Worm (Caenorhabditis elegans) whole organism, L2 larva: ENCODE results near the gene toe-1.

Source experiments
- C34F6.9 ChIP-seq: fragments of 150-350 bp; optimal IDR thresholded peaks from 2 replicates; lab custom pipeline; 2014; ENCODE audit warnings: missing biosample characterization, missing genetic modification characterization
- F13H6.1 ChIP-seq: sonication (generic microtip); optimal IDR thresholded peaks from 2 replicates; lab custom pipeline; 2016; ENCODE audit warnings: missing genetic modification characterization, missing compliant biosample characterization
- Y55F3AM.14 ChIP-seq: fragments of 200-800 bp; sonication (Bioruptor generic); optimal IDR thresholded peaks from 2 replicates; lab custom pipeline; 2018; ENCODE audit warnings: mild to moderate bottlenecking, missing genetic modification characterization, missing compliant biosample characterization
- ZK546.5 ChIP-seq: sonication (generic microtip); optimal IDR thresholded peaks from 2 replicates; lab custom pipeline; 2017; ENCODE audit warnings: missing biosample characterization, missing genetic modification characterization
- alr-1 ChIP-seq: fragments of 150-350 bp; optimal IDR thresholded peaks from 2 replicates; lab custom pipeline; 2014; ENCODE audit warnings: missing biosample characterization, missing genetic modification characterization
- aly-2 ChIP-seq: fragments of 150-350 bp; optimal IDR thresholded peaks from 2 replicates; lab custom pipeline; 2014; ENCODE audit warnings: missing biosample characterization, missing genetic modification characterization
- ama-1 ChIP-seq: fragments of 150-350 bp; optimal IDR thresholded peaks from 2 replicates; lab custom pipeline; 2018; ENCODE audit warnings: inconsistent platforms
- blmp-1 ChIP-seq: sonication (generic microtip); optimal IDR thresholded peaks from 2 replicates; lab custom pipeline; 2017; ENCODE audit warnings: missing genetic modification characterization, mild to moderate bottlenecking, missing compliant biosample characterization, antibody characterized with exemption, moderate library complexity; ENCODE audit not compliant: insufficient read depth
- ceh-82 ChIP-seq: fragments of 150-350 bp; optimal IDR thresholded peaks from 2 replicates; lab custom pipeline; 2014; ENCODE audit warnings: missing biosample characterization, missing genetic modification characterization
- crh-2 ChIP-seq: sonication (generic microtip); optimal IDR thresholded peaks from 2 replicates; lab custom pipeline; 2017; ENCODE audit warnings: missing biosample characterization, missing genetic modification characterization
- egl-27 ChIP-seq: sonication (generic microtip); optimal IDR thresholded peaks from 3 replicates; lab custom pipeline; 2017; ENCODE audit warnings: missing biosample characterization, missing genetic modification reagents, missing genetic modification characterization
- elt-1 ChIP-seq: fragments of 150-350 bp; optimal IDR thresholded peaks from 2 replicates; lab custom pipeline; 2014; ENCODE audit warnings: missing biosample characterization, missing genetic modification characterization
- elt-3 ChIP-seq: sonication (generic microtip); optimal IDR thresholded peaks from 2 replicates; lab custom pipeline; 2017; ENCODE audit warnings: missing biosample characterization, missing genetic modification characterization
- fos-1 ChIP-seq: fragments of 150-350 bp; optimal IDR thresholded peaks from 2 replicates; lab custom pipeline; 2014; ENCODE audit warnings: missing biosample characterization, missing genetic modification characterization
- gmeb-1 ChIP-seq: fragments of 150-350 bp; optimal IDR thresholded peaks from 2 replicates; lab custom pipeline; 2014; ENCODE audit warnings: missing biosample characterization, missing genetic modification characterization
- lin-11 ChIP-seq: fragments of 150-350 bp; sonication (generic microtip); optimal IDR thresholded peaks from 2 replicates; lab custom pipeline; 2014; ENCODE audit warnings: missing biosample characterization, missing genetic modification characterization, inconsistent platforms, mixed read lengths
- lin-13 ChIP-seq: fragments of 150-350 bp; optimal IDR thresholded peaks from 2 replicates; lab custom pipeline; 2014; ENCODE audit warnings: missing biosample characterization, missing genetic modification reagents, missing genetic modification characterization
- lin-39 ChIP-seq: fragments of 150-350 bp; optimal IDR thresholded peaks from 2 replicates; lab custom pipeline; 2014; ENCODE audit warnings: missing biosample characterization, missing genetic modification reagents, missing genetic modification characterization
- mab-5 ChIP-seq: fragments of 150-350 bp; optimal IDR thresholded peaks from 2 replicates; lab custom pipeline; 2014; ENCODE audit warnings: missing biosample characterization, missing genetic modification characterization
- mbf-1 ChIP-seq: sonication (generic microtip); optimal IDR thresholded peaks from 2 replicates; lab custom pipeline; 2017; ENCODE audit warnings: missing biosample characterization, missing genetic modification characterization
- mdl-1 ChIP-seq, 2 experiments: fragments of 150-350 bp in 1 of 2; sonication (generic microtip) in 1 of 2; optimal IDR thresholded peaks; 2 replicates each; lab custom pipeline; 2017; ENCODE audit warnings: missing biosample characterization in 2 of 2, missing genetic modification characterization in 2 of 2
- nhr-10 ChIP-seq: sonication (generic microtip); optimal IDR thresholded peaks from 2 replicates; lab custom pipeline; 2017; ENCODE audit warnings: missing biosample characterization, missing genetic modification characterization
- nhr-11 ChIP-seq: fragments of 150-350 bp; optimal IDR thresholded peaks from 2 replicates; lab custom pipeline; 2014; ENCODE audit warnings: missing biosample characterization, missing genetic modification characterization
- nhr-129 ChIP-seq: fragments of 150-350 bp; optimal IDR thresholded peaks from 2 replicates; lab custom pipeline; 2014; ENCODE audit warnings: missing biosample characterization, missing genetic modification characterization
- nhr-21 ChIP-seq: fragments of 150-350 bp; optimal IDR thresholded peaks from 2 replicates; lab custom pipeline; 2014; ENCODE audit warnings: missing biosample characterization, missing genetic modification characterization
- nhr-23 ChIP-seq: fragments of 150-350 bp; optimal IDR thresholded peaks from 2 replicates; lab custom pipeline; 2014; ENCODE audit warnings: missing biosample characterization, missing genetic modification reagents, missing genetic modification characterization
- nhr-237 ChIP-seq: fragments of 150-350 bp; optimal IDR thresholded peaks from 2 replicates; lab custom pipeline; 2014; ENCODE audit warnings: missing biosample characterization, missing genetic modification characterization
- nhr-25 ChIP-seq: fragments of 150-350 bp; sonication (generic microtip); optimal IDR thresholded peaks from 3 replicates; lab custom pipeline; 2014; ENCODE audit warnings: missing biosample characterization, missing genetic modification characterization
- nhr-6 ChIP-seq: fragments of 150-350 bp; optimal IDR thresholded peaks from 2 replicates; lab custom pipeline; 2014; ENCODE audit warnings: missing biosample characterization, missing genetic modification characterization
- nhr-77 ChIP-seq: fragments of 150-350 bp; optimal IDR thresholded peaks from 2 replicates; lab custom pipeline; 2014; ENCODE audit warnings: missing biosample characterization, missing genetic modification characterization
- peb-1 ChIP-seq: fragments of 150-350 bp; optimal IDR thresholded peaks from 2 replicates; lab custom pipeline; 2014; ENCODE audit warnings: missing biosample characterization, missing genetic modification characterization
- sem-4 ChIP-seq: fragments of 150-350 bp; optimal IDR thresholded peaks from 2 replicates; lab custom pipeline; 2014; ENCODE audit warnings: missing biosample characterization, missing genetic modification reagents, missing genetic modification characterization
- skn-1 ChIP-seq: sonication (generic microtip); optimal IDR thresholded peaks from 2 replicates; lab custom pipeline; 2017; ENCODE audit warnings: missing biosample characterization, missing genetic modification characterization
- sma-9 ChIP-seq, 2 experiments: fragments of 150-350 bp in 1 of 2; sonication (generic microtip) in 1 of 2; optimal IDR thresholded peaks; 2 replicates each; lab custom pipeline; 2014 to 2016; ENCODE audit warnings: missing genetic modification characterization in 2 of 2, mild to moderate bottlenecking in 1 of 2, missing biosample characterization in 1 of 2, missing compliant biosample characterization in 1 of 2, missing genetic modification reagents in 1 of 2, moderate library complexity in 1 of 2
- unc-55 ChIP-seq: fragments of 150-350 bp; sonication (generic microtip); optimal IDR thresholded peaks from 3 replicates; lab custom pipeline; 2014; ENCODE audit warnings: missing biosample characterization, missing genetic modification reagents, missing genetic modification characterization
- unc-62 ChIP-seq: fragments of 150-350 bp; optimal IDR thresholded peaks from 2 replicates; lab custom pipeline; 2014; ENCODE audit warnings: missing biosample characterization, missing genetic modification reagents, missing genetic modification characterization
- zag-1 ChIP-seq: fragments of 150-350 bp; optimal IDR thresholded peaks from 2 replicates; lab custom pipeline; 2014; ENCODE audit warnings: missing biosample characterization, missing genetic modification characterization
- ztf-1 ChIP-seq: fragments of 200-800 bp; sonication (Bioruptor generic); conservative IDR thresholded peaks from 2 replicates; pipeline ENCODE4 v1.3.6; 2022; ENCODE audit warnings: missing genetic modification characterization, missing compliant biosample characterization
- ztf-4 ChIP-seq: fragments of 150-350 bp; optimal IDR thresholded peaks from 2 replicates; lab custom pipeline; 2014; ENCODE audit warnings: missing biosample characterization, missing genetic modification characterization

Gene toe-1

DNA sequence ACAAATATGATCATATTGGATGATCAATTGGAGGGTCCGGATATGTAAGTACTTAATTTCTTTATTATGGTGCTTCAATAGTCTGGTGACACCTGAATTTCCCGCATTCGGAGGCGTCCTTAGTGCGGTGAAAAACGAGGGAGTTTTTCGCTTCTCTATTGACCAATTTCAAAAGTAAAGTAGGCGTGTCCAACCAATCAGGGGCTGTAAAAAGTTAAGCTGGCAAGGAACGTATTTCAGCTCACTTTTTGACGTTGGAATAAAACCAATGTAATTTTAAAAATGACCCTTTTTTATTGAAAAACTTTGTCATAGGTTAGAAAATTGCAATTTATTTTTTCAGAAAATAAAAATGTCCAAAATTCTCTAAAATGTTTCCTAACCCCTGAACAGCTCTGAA lies 15.3 kb upstream of the toe-1 start:
- TF ChIP-seq crh-2 (tag; lab: Kevin White, UChicago) (no peak), nhr-6 (no peak)

DNA sequence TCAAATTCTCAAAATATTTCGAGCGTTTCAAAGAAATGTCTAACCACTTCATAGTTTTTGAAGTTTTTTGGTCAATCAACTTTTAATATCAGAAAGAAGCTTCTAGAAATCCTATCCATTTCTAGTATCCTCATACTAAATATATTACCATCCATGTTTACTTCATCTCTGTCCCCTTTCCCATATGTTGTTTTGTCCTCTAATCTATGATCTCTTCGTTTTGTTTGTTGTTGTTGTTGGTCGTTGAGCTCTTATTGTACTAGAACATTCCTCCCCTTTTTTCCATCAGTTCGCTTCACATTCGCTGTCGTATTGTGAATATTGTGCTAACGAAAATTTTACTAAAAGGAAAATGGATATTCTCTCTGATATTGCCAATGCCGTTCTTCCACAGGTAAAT lies 7.6 kb upstream of the toe-1 start, which contains the start of gene sod-5:
TSS of gene sod-5 (plus strand) at position 301 of the 400 bp plus-strand sequence.
- TF ChIP-seq ztf-4 (no peak), nhr-77 (tag; lab: Kevin White, UChicago) (no peak), lin-39 (tag; lab: Kevin White, UChicago) (no peak), F13H6.1 (tag; lab: Kevin White, UChicago) (no peak)

DNA sequence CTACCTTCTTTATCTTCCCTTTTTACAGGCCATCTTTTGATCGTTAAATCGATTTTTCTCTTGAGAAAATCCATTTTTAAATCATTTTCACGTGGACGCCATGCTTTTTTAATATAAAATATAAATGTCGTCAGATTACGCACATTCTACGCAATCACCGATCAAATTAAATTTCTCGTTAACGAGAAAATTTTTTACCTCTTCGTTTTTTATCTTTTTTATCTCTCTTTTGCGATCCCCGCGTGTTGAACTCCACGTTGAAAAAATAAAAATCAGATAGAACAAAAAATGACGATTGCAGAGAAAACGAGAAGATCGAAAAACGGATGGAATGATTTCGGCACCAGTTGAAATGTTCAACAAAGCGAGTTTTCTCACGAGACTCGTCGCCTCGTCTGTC lies 5.0 kb upstream of the toe-1 start, which contains the start of gene bpnt-1:
TSS of gene bpnt-1 (plus strand) at position 301 of the 400 bp plus-strand sequence.
- TF ChIP-seq C34F6.9 (tag; lab: Kevin White, UChicago), result peak; percentile 12
- no peak for TF ChIP-seq unc-62 (GFP tag; lab: Kevin White, UChicago)
- TF ChIP-seq sem-4 (tag; lab: Kevin White, UChicago), result no peak
- TF ChIP-seq egl-27, result no peak
- no peak for TF ChIP-seq unc-55 (GFP tag; lab: Kevin White, UChicago)
- TF ChIP-seq elt-3 (tag; lab: Kevin White, UChicago), result no peak
- no peak for TF ChIP-seq nhr-129 (tag; lab: Kevin White, UChicago)
- no peak for TF ChIP-seq nhr-77 (tag; lab: Kevin White, UChicago)
- TF ChIP-seq ztf-1 (GFP tag; lab: Robert Waterston, UW), result no peak
- peak; percentile 14 for TF ChIP-seq sma-9 (GFP tag; optimal IDR thresholded peaks at IDR 0.05; lab: Kevin White, UChicago)
- no peak for TF ChIP-seq sma-9 (tag; optimal IDR thresholded peaks at IDR 0.05; lab: Kevin White, UChicago)
- TF ChIP-seq nhr-21 (tag; lab: Kevin White, UChicago), result peak; percentile 27

DNA sequence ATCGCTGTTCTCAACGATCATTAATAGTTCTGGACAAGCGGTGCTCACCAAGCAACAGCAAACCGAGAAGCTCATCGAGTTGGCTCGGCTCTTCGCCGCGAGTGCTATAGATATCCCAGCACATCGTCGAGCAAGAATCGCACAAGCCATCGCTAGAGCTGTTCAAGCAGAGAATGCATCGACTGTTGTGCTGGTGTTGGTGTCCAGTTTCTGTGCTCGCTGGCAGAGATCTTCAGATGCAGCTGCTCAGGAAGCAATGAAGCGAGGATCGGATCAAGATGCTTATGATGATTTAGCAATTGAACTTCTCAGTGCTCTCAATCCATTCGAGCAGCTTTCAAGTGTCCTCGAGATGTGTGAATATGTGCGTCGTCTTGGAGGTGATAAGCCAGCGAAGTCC lies 3.2 kb downstream of the toe-1 start:
- no peak for TF ChIP-seq nhr-25 (tag; lab: Kevin White, UChicago)
- no peak for TF ChIP-seq nhr-237 (tag; lab: Kevin White, UChicago)
- no peak for TF ChIP-seq nhr-23
- TF ChIP-seq nhr-11, result no peak
- TF ChIP-seq nhr-6, result no peak
- no peak for TF ChIP-seq lin-13 (GFP tag; lab: Kevin White, UChicago)
- TF ChIP-seq crh-2 (tag; lab: Kevin White, UChicago), result no peak
- TF ChIP-seq ama-1, result no peak
- TF ChIP-seq skn-1, result no peak
- no peak for TF ChIP-seq nhr-10 (tag; lab: Kevin White, UChicago)
- TF ChIP-seq egl-27, result no peak
- TF ChIP-seq mab-5, result no peak
- no peak for TF ChIP-seq gmeb-1 (tag; lab: Kevin White, UChicago)
- TF ChIP-seq zag-1 (tag; lab: Kevin White, UChicago), result no peak
- TF ChIP-seq peb-1 (tag; lab: Kevin White, UChicago), result no peak
- no peak for TF ChIP-seq ceh-82 (tag; lab: Kevin White, UChicago)
- TF ChIP-seq blmp-1 (tag; lab: Kevin White, UChicago), result no peak
- no peak for TF ChIP-seq mdl-1 (tag; optimal IDR thresholded peaks at IDR 0.05; lab: Kevin White, UChicago)
- TF ChIP-seq lin-39 (tag; lab: Kevin White, UChicago), result no peak

DNA sequence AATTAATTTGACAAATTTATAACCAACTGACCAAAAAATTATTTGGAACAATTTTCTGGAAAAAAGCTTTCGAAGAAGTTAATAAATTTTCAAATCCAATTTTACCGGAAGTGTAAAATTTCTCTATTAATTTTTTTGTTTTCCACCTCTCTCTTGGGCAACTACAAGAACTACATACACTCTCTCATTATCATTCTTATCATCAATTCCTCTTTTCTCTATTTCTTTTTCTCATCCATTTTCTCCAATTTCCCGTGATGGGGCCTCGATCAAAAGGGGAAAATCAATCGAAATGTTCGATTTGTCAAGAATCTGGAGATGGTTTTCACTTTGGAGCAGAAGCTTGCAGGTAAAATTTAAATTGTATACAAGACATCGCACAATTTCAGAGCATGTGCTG lies 8.2 kb downstream of the toe-1 start, which contains the start of gene nhr-109:
TSS of gene nhr-109 (plus strand) at position 222 of the 400 bp plus-strand sequence.
- TF ChIP-seq ZK546.5 (tag; lab: Kevin White, UChicago) (no peak), aly-2 (tag; lab: Kevin White, UChicago) (no peak), sem-4 (tag; lab: Kevin White, UChicago) (no peak), elt-1 (tag; lab: Kevin White, UChicago) (no peak), crh-2 (tag; lab: Kevin White, UChicago) (no peak), ama-1 (peak; percentile 3), unc-62 (GFP tag; lab: Kevin White, UChicago) (no peak), elt-3 (tag; lab: Kevin White, UChicago) (no peak), alr-1 (no peak), lin-11 (tag; lab: Kevin White, UChicago) (no peak), nhr-23 (no peak), Y55F3AM.14 (GFP tag; lab: Kevin White, UChicago) (no peak), mab-5 (no peak), gmeb-1 (tag; lab: Kevin White, UChicago) (peak; percentile 12), fos-1 (tag; lab: Kevin White, UChicago) (peak; percentile 42), mbf-1 (tag; lab: Kevin White, UChicago) (no peak)
